Fruit fly (Drosophila melanogaster): ENCODE measurements around the gene Lim1.
A peak's percentile ranks its signal among the peaks of the same experiment; 100 is the strongest.

The Lim1 gene

DNA sequence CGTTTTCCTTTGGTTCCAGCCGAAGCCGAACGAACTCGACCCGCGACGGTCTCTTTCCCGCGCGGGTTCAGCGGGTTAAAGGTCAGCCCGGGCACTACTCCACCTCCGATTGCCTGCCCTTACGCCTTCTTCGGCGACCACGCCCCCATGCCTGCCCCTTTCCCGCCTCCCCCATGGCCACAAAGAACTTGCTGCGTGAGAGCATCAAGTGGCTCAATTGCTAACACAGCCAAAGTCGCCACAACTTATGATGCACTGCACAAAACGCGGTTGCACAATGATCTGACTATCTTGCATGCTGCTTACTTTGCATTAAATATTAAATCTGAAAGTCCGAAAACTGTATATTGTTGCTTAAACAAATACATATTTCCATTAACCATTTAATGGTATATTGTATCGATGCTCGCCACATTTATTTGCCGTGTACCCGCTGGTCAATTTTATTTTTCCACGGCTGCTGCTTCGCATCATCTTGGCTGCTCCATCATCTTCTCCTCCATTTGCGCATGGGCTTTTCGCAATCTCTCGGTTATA lies 5.3 kb downstream of the Lim1 start (continued):
- TF ChIP-seq CG6163 (GFP tag; IDR thresholded peaks at IDR 0.05) = peak; percentile 58
- TF ChIP-seq Eip78C (GFP tag) = peak; percentile 78
- peak; percentile 8 for TF ChIP-seq OdsH (GFP tag; optimal IDR thresholded peaks at IDR 0.05)
- no peak for TF ChIP-seq fd85E (GFP tag; optimal IDR thresholded peaks at IDR 0.05)
- peak; percentile 24 for TF ChIP-seq CG31627 (GFP tag; optimal IDR thresholded peaks at IDR 0.05)
- no peak for TF ChIP-seq CG8319 (GFP tag; optimal IDR thresholded peaks at IDR 0.05)
- peak; percentile 66 for TF ChIP-seq Met (GFP tag; optimal IDR thresholded peaks at IDR 0.05)
- peak; percentile 57 for TF ChIP-seq esn (GFP tag; optimal IDR thresholded peaks at IDR 0.05)
- peak; percentile 0 for TF ChIP-seq CG7368 (GFP tag; optimal IDR thresholded peaks at IDR 0.05)
- peak; percentile 42 for TF ChIP-seq lz (GFP tag; optimal IDR thresholded peaks at IDR 0.05)
- no peak for TF ChIP-seq Hr38 (GFP tag; optimal IDR thresholded peaks at IDR 0.05)
- TF ChIP-seq CG10669 (GFP tag; optimal IDR thresholded peaks at IDR 0.05) = peak; percentile 43
- TF ChIP-seq pdm3 (GFP tag; optimal IDR thresholded peaks at IDR 0.05) = peak; percentile 12
- TF ChIP-seq svp (GFP tag) = peak; percentile 75
- TF ChIP-seq topi (GFP tag; optimal IDR thresholded peaks at IDR 0.05) = peak; percentile 45
- peak; percentile 18 for TF ChIP-seq Sox14 (GFP tag; optimal IDR thresholded peaks at IDR 0.05)
- TF ChIP-seq Eip75B (GFP tag; optimal IDR thresholded peaks at IDR 0.05) = peak; percentile 25
- peak; percentile 13 for TF ChIP-seq Ets96B (tag; optimal IDR thresholded peaks at IDR 0.05)
- peak; percentile 39 for TF ChIP-seq CG3919 (GFP tag; optimal IDR thresholded peaks at IDR 0.05)
- TF ChIP-seq CG8119 (GFP tag; IDR thresholded peaks at IDR 0.05) = peak; percentile 36; the same call in 1 of the 3 replicates
- no peak for TF ChIP-seq CG6854 (GFP tag; optimal IDR thresholded peaks at IDR 0.05)

DNA sequence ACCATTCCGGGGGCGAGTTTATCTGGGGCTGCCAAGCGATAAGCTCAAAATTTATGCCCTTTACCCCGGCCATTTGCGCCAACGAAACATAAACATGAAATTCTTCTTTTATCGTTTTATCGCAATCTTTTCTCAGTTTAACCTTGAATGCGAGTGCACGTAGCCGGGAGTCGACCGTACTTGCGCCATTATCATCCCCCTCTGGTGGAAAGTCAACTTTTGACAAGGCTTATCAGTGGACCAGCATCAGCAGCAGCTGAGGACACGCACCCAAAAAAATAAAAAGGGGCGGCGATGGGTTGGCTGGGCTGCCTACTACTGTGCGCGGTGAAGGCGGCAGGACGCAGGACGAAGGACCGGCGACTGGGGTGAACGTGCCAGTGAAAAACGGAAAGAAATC lies 7.3 kb downstream of the Lim1 start:
- TF ChIP-seq Gug (GFP tag; IDR thresholded peaks at IDR 0.05) (no peak), OdsH (GFP tag; optimal IDR thresholded peaks at IDR 0.05) (no peak), Hr4 (GFP tag; optimal IDR thresholded peaks at IDR 0.05) (no peak), CG8319 (GFP tag; optimal IDR thresholded peaks at IDR 0.05) (no peak), CG1621 (tag; optimal IDR thresholded peaks at IDR 0.05) (no peak)

DNA sequence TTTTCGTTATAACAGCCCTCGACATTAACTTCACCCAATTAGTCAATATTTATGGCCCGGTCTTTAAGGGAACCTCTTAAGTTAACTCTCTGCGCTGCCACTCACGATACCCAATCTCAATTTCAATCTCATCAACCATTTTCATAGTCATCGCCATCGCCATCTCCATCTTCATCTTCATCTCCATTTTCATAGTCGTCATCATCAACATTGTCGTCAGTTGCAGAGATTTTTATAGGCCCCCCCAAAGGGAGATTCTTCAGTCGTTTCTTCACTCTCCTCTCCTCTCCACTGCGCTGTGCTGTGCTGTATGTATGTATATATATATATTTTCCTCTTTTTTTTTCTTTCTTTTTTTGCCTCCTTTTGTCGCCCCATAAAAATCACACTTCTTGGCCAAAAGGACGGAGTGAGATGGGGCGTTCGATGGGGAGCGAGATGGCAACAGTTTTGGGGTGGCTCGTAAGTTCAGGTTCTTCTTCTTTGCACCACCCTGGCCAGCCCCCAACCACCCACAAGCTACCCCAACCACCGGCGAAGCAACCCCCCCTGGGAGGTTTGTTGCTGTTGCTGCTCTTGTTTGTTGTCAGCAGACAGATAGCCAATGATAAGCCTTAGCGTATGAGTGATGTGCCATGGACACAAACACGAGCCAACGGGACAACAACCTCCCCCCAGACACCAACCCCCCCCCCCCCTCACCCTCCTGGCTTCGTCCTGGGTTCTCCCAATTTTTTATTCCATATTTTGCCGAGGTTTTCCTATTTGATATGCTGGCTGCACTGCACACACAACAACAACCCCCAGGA lies 10.0 kb downstream of the Lim1 start:
- TF ChIP-seq svp (GFP tag) = peak; percentile 36
- no peak for TF ChIP-seq CG8319 (GFP tag; optimal IDR thresholded peaks at IDR 0.05)
- TF ChIP-seq CG31627 (GFP tag; optimal IDR thresholded peaks at IDR 0.05) = no peak
- TF ChIP-seq dsx (GFP tag; optimal IDR thresholded peaks at IDR 0.05; ENCODE audit: poor library complexity, severe bottlenecking) = peak; percentile 83

DNA sequence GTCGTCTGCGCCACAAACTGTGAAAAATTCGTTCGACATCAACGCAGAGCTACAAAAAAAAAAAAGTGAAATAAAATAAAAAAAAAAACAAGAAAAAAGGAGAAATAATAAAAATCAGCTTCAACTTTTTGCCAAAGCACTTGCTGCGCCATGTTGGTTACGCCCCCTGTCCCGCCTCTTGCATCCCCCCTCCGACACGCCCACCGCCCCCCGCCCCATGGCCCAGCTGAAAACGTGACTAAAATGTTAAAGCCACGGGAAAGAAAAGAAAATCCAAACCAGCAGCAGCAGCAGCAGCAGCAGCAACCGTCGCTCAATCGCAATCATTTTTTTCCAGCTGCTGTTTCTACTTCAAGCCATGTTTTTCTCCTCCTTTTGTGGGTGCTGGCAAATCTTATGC lies 12.7 kb downstream of the Lim1 start:
- TF ChIP-seq CG8119 (GFP tag; IDR thresholded peaks at IDR 0.05) = 0 out of 3 replicates have a peak, but pooled peaks have one; percentile 26
- no peak for TF ChIP-seq CG6854 (GFP tag; optimal IDR thresholded peaks at IDR 0.05)

DNA sequence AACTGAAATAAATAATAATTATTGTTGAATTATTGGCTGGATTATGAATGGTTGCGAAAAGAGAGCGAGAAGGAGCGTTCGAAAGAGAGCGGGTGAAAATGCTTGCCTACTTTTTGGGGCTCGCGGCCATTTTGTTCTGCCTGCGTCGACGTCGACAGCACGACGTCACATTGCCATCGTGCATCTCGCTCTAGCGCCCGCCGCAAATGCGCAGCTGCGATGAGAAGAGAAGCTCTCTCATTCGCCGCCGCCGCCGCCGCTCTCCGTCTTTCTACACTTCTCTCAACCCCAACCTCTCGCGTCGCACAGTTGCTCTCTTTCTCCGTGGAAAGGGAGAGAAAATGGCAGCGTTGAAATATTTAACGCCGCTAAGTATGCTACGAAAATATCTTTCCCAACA lies 19.9 kb downstream of the Lim1 start:
- TF ChIP-seq spab (GFP tag; optimal IDR thresholded peaks at IDR 0.05) (no peak), Eip78C (GFP tag) (peak; percentile 23)

DNA sequence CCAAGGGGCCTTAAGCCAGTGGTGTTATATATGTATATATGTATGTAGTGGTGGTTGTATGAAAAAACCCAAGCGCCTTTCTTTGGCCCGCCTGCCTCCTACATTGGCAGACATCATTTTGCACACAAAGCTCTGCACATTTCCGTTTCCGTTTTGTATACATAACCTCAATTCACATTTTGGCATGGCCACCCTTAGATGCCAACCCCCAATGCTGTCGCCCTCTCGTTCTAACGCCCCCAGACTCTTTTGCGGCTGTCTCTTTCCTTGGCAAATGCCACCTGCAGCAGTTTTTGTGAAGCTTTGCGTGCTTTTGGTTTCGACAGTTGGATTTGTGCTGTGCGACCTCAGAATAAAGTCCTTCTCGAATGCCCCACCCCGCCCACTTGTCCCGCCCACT lies 24.9 kb downstream of the Lim1 start:
- TF ChIP-seq ss (GFP tag; optimal IDR thresholded peaks at IDR 0.05) (peak in 1 of 2 experiments; percentile 3), CG31627 (GFP tag; optimal IDR thresholded peaks at IDR 0.05) (no peak)
